Fruit fly (Drosophila melanogaster): ENCODE data around the gene smp-30.
A peak's percentile ranks its signal among the peaks of the same experiment; 100 is the strongest.

Gene smp-30

dm6 chr3R:14731061-14731780, 19.8 kb downstream of the smp-30 start, which contains the start of gene CG7530 (continued):
- TF ChIP-seq cwo (GFP tag; optimal IDR thresholded peaks at IDR 0.05) (peak; percentile 59), Dll (GFP tag; IDR thresholded peaks at IDR 0.05; ENCODE audit: partially characterized antibody) (peak; percentile 21; the same call in 1 of the 4 replicates), crol (GFP tag; IDR thresholded peaks at IDR 0.05) (no peak), fd102C (GFP tag; optimal IDR thresholded peaks at IDR 0.05) (no peak), CG11456 (GFP tag; IDR thresholded peaks at IDR 0.05) (0 out of 3 replicates have a peak, but pooled peaks have one; percentile 11), row (GFP tag; IDR thresholded peaks at IDR 0.05) (0 out of 3 replicates have a peak, but pooled peaks have one; percentile 40), peb (GFP tag; IDR thresholded peaks at IDR 0.05) (no peak)

- TF ChIP-seq lbe (GFP tag; optimal IDR thresholded peaks at IDR 0.05) = no peak
- no peak for TF ChIP-seq CG10366 (GFP tag; IDR thresholded peaks at IDR 0.05)
- TF ChIP-seq ci (GFP tag; IDR thresholded peaks at IDR 0.05) = 0 out of 3 replicates have a peak, but pooled peaks have one; percentile 18
- no peak for TF ChIP-seq CG13296 (GFP tag; optimal IDR thresholded peaks at IDR 0.05)
- TF ChIP-seq CG8388 (GFP tag; optimal IDR thresholded peaks at IDR 0.05) = no peak
- peak in 1 of 2 experiments; percentile 46 for TF ChIP-seq Trl (optimal IDR thresholded peaks at IDR 0.05)
- no peak for TF ChIP-seq Trl (GFP tag; optimal IDR thresholded peaks at IDR 0.05)
- TF ChIP-seq z (GFP tag; IDR thresholded peaks at IDR 0.05) = peak; percentile 78; the same call in 2 of the 3 replicates
- 0 out of 2 replicates have a peak, but pooled peaks have one; percentile 7 for TF ChIP-seq tna (GFP tag; IDR thresholded peaks at IDR 0.05; ENCODE audit: partially characterized antibody)
- TF ChIP-seq Oaz (GFP tag; IDR thresholded peaks at IDR 0.05) = no peak
- TF ChIP-seq CG10979 (tag; optimal IDR thresholded peaks at IDR 0.05) = no peak
- TF ChIP-seq HmgD (GFP tag; optimal IDR thresholded peaks at IDR 0.05) = no peak
- TF ChIP-seq rib (GFP tag; IDR thresholded peaks at IDR 0.05) = peak; percentile 85
- no peak for TF ChIP-seq zen2 (GFP tag; IDR thresholded peaks at IDR 0.05; ENCODE audit: partially characterized antibody)
- TF ChIP-seq CG34224 (GFP tag; IDR thresholded peaks at IDR 0.05; ENCODE audit: partially characterized antibody) = peak; percentile 13; the same call in 1 of the 3 replicates
- TF ChIP-seq abd-A (tag; optimal IDR thresholded peaks at IDR 0.05) = no peak
- TF ChIP-seq zen (tag; optimal IDR thresholded peaks at IDR 0.05) = no peak
- TF ChIP-seq CG8290 (GFP tag; optimal IDR thresholded peaks at IDR 0.05) = no peak
- TF ChIP-seq CG8290 (tag; optimal IDR thresholded peaks at IDR 0.05) = peak in 1 of 2 experiments; percentile 8
- TF ChIP-seq gcm2 (GFP tag; optimal IDR thresholded peaks at IDR 0.05) = no peak
- TF ChIP-seq sens-2 (GFP tag; IDR thresholded peaks at IDR 0.05) = no peak
- TF ChIP-seq ATbp (GFP tag; optimal IDR thresholded peaks at IDR 0.05) = no peak
- no peak for TF ChIP-seq Scr (GFP tag; IDR thresholded peaks at IDR 0.05; ENCODE audit: partially characterized antibody)
- TF ChIP-seq Usf (GFP tag; optimal IDR thresholded peaks at IDR 0.05) = no peak
- TF ChIP-seq Med (GFP tag) = peak; percentile 77
- TF ChIP-seq CG18764 (GFP tag; optimal IDR thresholded peaks at IDR 0.05) = no peak
- no peak for TF ChIP-seq salm (tag; optimal IDR thresholded peaks at IDR 0.05)
- no peak for TF ChIP-seq CG18476 (GFP tag; optimal IDR thresholded peaks at IDR 0.05)
- TF ChIP-seq Fer2 (tag; optimal IDR thresholded peaks at IDR 0.05) = no peak
- TF ChIP-seq CG12769 (tag; optimal IDR thresholded peaks at IDR 0.05) = peak; percentile 10
- TF ChIP-seq CG3281 (GFP tag; optimal IDR thresholded peaks at IDR 0.05) = no peak
- no peak for TF ChIP-seq Hr51 (GFP tag; optimal IDR thresholded peaks at IDR 0.05)
- TF ChIP-seq gfzf (GFP tag; optimal IDR thresholded peaks at IDR 0.05) = no peak
- TF ChIP-seq da (GFP tag; optimal IDR thresholded peaks at IDR 0.05) = no peak
- TF ChIP-seq E2f2 (GFP tag; IDR thresholded peaks at IDR 0.05) = no peak
- TF ChIP-seq CG5180 (GFP tag; optimal IDR thresholded peaks at IDR 0.05) = peak; percentile 54
- TF ChIP-seq vfl (GFP tag; optimal IDR thresholded peaks at IDR 0.05) = no peak
- no peak for TF ChIP-seq CG2199 (GFP tag; IDR thresholded peaks at IDR 0.05)
- TF ChIP-seq shn (GFP tag; optimal IDR thresholded peaks at IDR 0.05) = no peak
- no peak for TF ChIP-seq CG8359 (GFP tag; optimal IDR thresholded peaks at IDR 0.05; ENCODE audit: borderline replicate concordance)
- TF ChIP-seq CG6175 (GFP tag; IDR thresholded peaks at IDR 0.05) = no peak
Observed at dm6 chr3R:14730595-14730994, 20.5 kb downstream of the smp-30 start.

All from whole organism, embryonic.